Fruit fly (Drosophila melanogaster) whole organism, embryonic: ENCODE data around the gene Ide.
A peak's percentile ranks its signal among the peaks of the same experiment; 100 is the strongest.

Experiments used
- CG6791 ChIP-seq: fragments of 200-800 bp; sonication (Bioruptor generic); IDR thresholded peaks from 3 replicates; pipeline ENCODE4 v1.3.6; 2022; ENCODE audit warnings: missing biosample characterization, missing genetic modification characterization; ENCODE audit not compliant: partially characterized antibody
- Gug ChIP-seq: fragments of 200-800 bp; sonication (Bioruptor generic); IDR thresholded peaks from 4 replicates; pipeline ENCODE4 v1.3.6; 2022; ENCODE audit warnings: missing biosample characterization, missing genetic modification characterization
- Hey ChIP-seq: fragments of 200-800 bp; sonication (Bioruptor generic); optimal IDR thresholded peaks from 3 replicates; lab custom pipeline; 2018; ENCODE audit warnings: missing biosample characterization, mild to moderate bottlenecking, missing genetic modification characterization
- MTF-1 ChIP-seq: fragments of 200-800 bp; sonication (Bioruptor generic); optimal IDR thresholded peaks from 2 replicates; lab custom pipeline; 2018; ENCODE audit warnings: missing biosample characterization, mild to moderate bottlenecking, missing genetic modification characterization, borderline replicate concordance
- Sry-δ ChIP-seq: fragments of 200-800 bp; sonication (Bioruptor generic); optimal IDR thresholded peaks from 2 replicates; lab custom pipeline; 2016; ENCODE audit warnings: missing biosample characterization, missing genetic modification characterization
- pnt ChIP-seq: fragments of 200-800 bp; sonication (Bioruptor generic); optimal IDR thresholded peaks from 3 replicates; lab custom pipeline; 2016; ENCODE audit warnings: missing biosample characterization, missing genetic modification characterization
- tgo ChIP-seq: fragments of 200-800 bp; sonication (Bioruptor generic); IDR thresholded peaks from 3 replicates; pipeline ENCODE4 v1.3.6; 2022; ENCODE audit warnings: missing biosample characterization, missing genetic modification characterization

DNA sequence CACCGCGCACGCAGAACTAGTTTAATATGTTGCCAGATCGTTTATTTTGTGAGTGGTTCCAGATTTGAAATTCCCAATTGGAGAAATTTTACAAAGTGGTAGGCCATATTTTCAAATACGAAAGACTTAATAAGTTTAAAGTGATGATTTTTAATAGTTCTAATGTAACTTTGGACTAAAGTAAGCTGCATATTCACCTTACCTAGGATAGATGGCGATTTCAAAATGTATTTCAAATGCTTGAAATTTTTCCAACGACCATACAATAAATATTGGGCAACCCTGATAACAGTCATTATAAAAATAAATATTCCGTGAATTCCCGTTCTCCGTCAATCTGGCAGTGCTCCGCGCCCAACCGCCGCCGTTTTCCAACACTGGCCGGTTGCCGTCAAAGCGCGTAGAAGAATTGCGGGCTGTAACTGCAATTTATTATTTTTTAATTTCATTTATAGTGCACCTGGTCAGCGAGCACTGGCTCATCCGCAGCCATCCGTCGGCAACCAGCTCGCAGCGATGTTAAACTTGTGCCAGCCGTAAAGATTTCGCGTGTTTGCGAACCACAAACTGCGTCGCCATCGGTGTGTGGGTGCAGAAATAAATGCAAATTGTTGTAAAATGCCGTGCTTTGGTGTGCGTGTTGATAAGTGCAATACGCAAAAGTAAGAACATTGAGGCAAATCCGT, at the start of gene Ide, which contains the start of gene RhoBTB:
- TF ChIP-seq tgo (GFP tag; lab: Robert Waterston, UW) (peak; percentile 66), pnt (GFP tag; lab: Kevin White, UChicago) (peak; percentile 91), MTF-1 (GFP tag; lab: Kevin White, UChicago) (no peak), Hey (tag; lab: Kevin White, UChicago) (no peak), Gug (peak; percentile 81; the same call in 2 of the 4 replicates), Sry-δ (GFP tag; lab: Kevin White, UChicago) (peak; percentile 66), CG6791 (GFP tag; lab: Robert Waterston, UW) (no peak)
